Worm (Caenorhabditis elegans) whole organism, L4 larva: ENCODE data around the gene C18E9.7.
A peak's percentile ranks its signal among the peaks of the same experiment; 100 is the strongest.

ENCODE experiments used
- D1046.2 ChIP-seq: fragments of 200-800 bp; sonication (Bioruptor generic); IDR thresholded peaks from 2 replicates; pipeline ENCODE4 v1.3.6; 2022; ENCODE audit warnings: missing genetic modification characterization, missing compliant biosample characterization
- F37D6.2 ChIP-seq: sonication (generic microtip); optimal IDR thresholded peaks from 2 replicates; lab custom pipeline; 2016; ENCODE audit warnings: mild to moderate bottlenecking, missing genetic modification characterization, missing compliant biosample characterization
- F44E2.7 ChIP-seq: fragments of 200-800 bp; sonication (Bioruptor generic); IDR thresholded peaks from 2 replicates; pipeline ENCODE4 v2.1.2; 2022; ENCODE audit warnings: missing genetic modification characterization, missing compliant biosample characterization
- T26A8.4 ChIP-seq: fragments of 200-800 bp; sonication (Bioruptor generic); IDR thresholded peaks from 2 replicates; pipeline ENCODE4 v1.3.6; 2022; ENCODE audit warnings: missing genetic modification characterization, missing compliant biosample characterization
- aha-1 ChIP-seq: fragments of 150-350 bp; peaks from one replicate; lab custom pipeline; 2014; ENCODE audit warnings: missing biosample characterization, missing genetic modification characterization
- aly-2 ChIP-seq: sonication (generic microtip); optimal IDR thresholded peaks from 2 replicates; lab custom pipeline; 2018; ENCODE audit warnings: missing biosample characterization, missing genetic modification characterization
- arid-1 ChIP-seq: fragments of 200-800 bp; sonication (Bioruptor generic); conservative IDR thresholded peaks from 2 replicates; pipeline ENCODE4 v1.3.6; 2022; ENCODE audit warnings: missing genetic modification reagents, missing genetic modification characterization, missing compliant biosample characterization
- ceh-20 ChIP-seq: fragments of 200-800 bp; sonication (Bioruptor generic); IDR thresholded peaks from 2 replicates; pipeline ENCODE4 v1.3.6; 2022; ENCODE audit warnings: missing genetic modification reagents, missing genetic modification characterization, missing compliant biosample characterization
- ceh-32 ChIP-seq: sonication (generic microtip); optimal IDR thresholded peaks from 2 replicates; lab custom pipeline; 2016; ENCODE audit warnings: mild to moderate bottlenecking, missing genetic modification characterization, missing compliant biosample characterization; ENCODE audit not compliant: poor library complexity
- ceh-44 ChIP-seq: fragments of 200-800 bp; sonication (Bioruptor generic); IDR thresholded peaks from 2 replicates; pipeline ENCODE4 v1.3.6; 2022; ENCODE audit warnings: missing genetic modification reagents, missing genetic modification characterization, missing compliant biosample characterization
- ceh-62 ChIP-seq: sonication (generic microtip); optimal IDR thresholded peaks from 2 replicates; lab custom pipeline; 2017; ENCODE audit warnings: missing biosample characterization, missing genetic modification characterization
- cey-2 ChIP-seq: sonication (generic microtip); optimal IDR thresholded peaks from 3 replicates; lab custom pipeline; 2017; ENCODE audit warnings: missing genetic modification characterization, mild to moderate bottlenecking, missing compliant biosample characterization, antibody characterized with exemption, borderline replicate concordance; ENCODE audit not compliant: insufficient read depth
- ctbp-1 ChIP-seq: fragments of 200-800 bp; sonication (Bioruptor generic); IDR thresholded peaks from 2 replicates; pipeline ENCODE4 v1.3.6; 2022; ENCODE audit warnings: missing genetic modification reagents, missing genetic modification characterization, missing compliant biosample characterization
- daf-12 ChIP-seq: fragments of 150-350 bp; optimal IDR thresholded peaks from 2 replicates; lab custom pipeline; 2014; ENCODE audit warnings: missing biosample characterization, missing genetic modification reagents, missing genetic modification characterization
- dmd-6 ChIP-seq: fragments of 200-800 bp; sonication (Bioruptor generic); IDR thresholded peaks from 2 replicates; pipeline ENCODE4 v1.3.6; 2022; ENCODE audit warnings: missing genetic modification reagents, missing genetic modification characterization, missing compliant biosample characterization
- dmd-8 ChIP-seq: fragments of 200-800 bp; sonication (Bioruptor generic); IDR thresholded peaks from 2 replicates; pipeline ENCODE4 v1.3.6; 2022; ENCODE audit warnings: missing genetic modification characterization, missing compliant biosample characterization
- dmd-9 ChIP-seq: fragments of 200-800 bp; sonication (Bioruptor generic); IDR thresholded peaks from 2 replicates; pipeline ENCODE4 v1.3.6; 2022; ENCODE audit warnings: missing genetic modification reagents, missing genetic modification characterization, missing compliant biosample characterization
- dpl-1 ChIP-seq: fragments of 150-350 bp; optimal IDR thresholded peaks from 2 replicates; lab custom pipeline; 2014; ENCODE audit warnings: missing biosample characterization, missing genetic modification reagents, missing genetic modification characterization
- duxl-1 ChIP-seq: sonication (generic microtip); optimal IDR thresholded peaks from 2 replicates; lab custom pipeline; 2016; ENCODE audit warnings: mild to moderate bottlenecking, missing genetic modification characterization, moderate library complexity, missing compliant biosample characterization; ENCODE audit not compliant: poor library complexity
- gei-8 ChIP-seq: fragments of 200-800 bp; sonication (Bioruptor generic); optimal IDR thresholded peaks from 2 replicates; lab custom pipeline; 2018; ENCODE audit warnings: mild to moderate bottlenecking, missing genetic modification characterization, missing compliant biosample characterization
- hif-1 ChIP-seq, 2 experiments: sonication (generic microtip); optimal IDR thresholded peaks; 2 replicates each; lab custom pipeline; 2016 to 2017; ENCODE audit warnings: missing compliant biosample characterization in 2 of 2, missing genetic modification characterization in 2 of 2, missing genetic modification reagents in 2 of 2, missing genotype in 2 of 2, mild to moderate bottlenecking in 1 of 2
- hlh-11 ChIP-seq: fragments of 200-800 bp; sonication (Bioruptor generic); optimal IDR thresholded peaks from 2 replicates; lab custom pipeline; 2018; ENCODE audit warnings: mild to moderate bottlenecking, missing genetic modification characterization, missing compliant biosample characterization
- hlh-30 ChIP-seq: sonication (generic microtip); optimal IDR thresholded peaks from 2 replicates; lab custom pipeline; 2017; ENCODE audit warnings: antibody characterized with exemption, mild to moderate bottlenecking, missing genetic modification characterization, missing compliant biosample characterization; ENCODE audit not compliant: insufficient read depth
- hmg-1.1 ChIP-seq: fragments of 200-800 bp; sonication (Bioruptor generic); IDR thresholded peaks from 2 replicates; pipeline ENCODE4 v1.3.6; 2022; ENCODE audit warnings: missing genetic modification reagents, missing genetic modification characterization, missing compliant biosample characterization
- mdl-1 ChIP-seq, 2 experiments: fragments of 150-350 bp in 1 of 2; sonication (generic microtip) in 1 of 2; optimal IDR thresholded peaks; 2 replicates each; lab custom pipeline; 2014 to 2017; ENCODE audit warnings: missing biosample characterization in 2 of 2, missing genetic modification characterization in 2 of 2
- mdt-29 ChIP-seq: fragments of 200-800 bp; sonication (Bioruptor generic); IDR thresholded peaks from 2 replicates; pipeline ENCODE4 v1.3.6; 2022; ENCODE audit warnings: missing genetic modification reagents, missing genetic modification characterization, missing compliant biosample characterization
- mep-1 ChIP-seq: fragments of 150-350 bp; sonication (generic microtip); optimal IDR thresholded peaks from 3 replicates; lab custom pipeline; 2014; ENCODE audit warnings: missing biosample characterization, missing genetic modification characterization
- mes-2 ChIP-seq: sonication (generic microtip); optimal IDR thresholded peaks from 2 replicates; lab custom pipeline; 2016; ENCODE audit warnings: missing genotype, mild to moderate bottlenecking, missing genetic modification characterization, missing compliant biosample characterization; ENCODE audit not compliant: poor library complexity, severe bottlenecking
- mxl-2 ChIP-seq: fragments of 200-800 bp; sonication (Bioruptor generic); conservative IDR thresholded peaks from 2 replicates; pipeline ENCODE4 v1.3.6; 2022; ENCODE audit warnings: missing genetic modification reagents, missing genetic modification characterization, missing compliant biosample characterization
- mxl-3 ChIP-seq: fragments of 200-800 bp; sonication (Bioruptor generic); optimal IDR thresholded peaks from 2 replicates; lab custom pipeline; 2018; ENCODE audit warnings: mild to moderate bottlenecking, missing genetic modification characterization, missing compliant biosample characterization
- nhr-102 ChIP-seq: sonication (generic microtip); optimal IDR thresholded peaks from 2 replicates; lab custom pipeline; 2016; ENCODE audit warnings: mild to moderate bottlenecking, missing genetic modification characterization, moderate library complexity, missing compliant biosample characterization
- nhr-11 ChIP-seq: fragments of 150-350 bp; optimal IDR thresholded peaks from 2 replicates; lab custom pipeline; 2014; ENCODE audit warnings: missing biosample characterization, missing genetic modification characterization
- nhr-111 ChIP-seq: fragments of 200-800 bp; sonication (Bioruptor generic); optimal IDR thresholded peaks from 2 replicates; lab custom pipeline; 2018; ENCODE audit warnings: mild to moderate bottlenecking, missing genetic modification characterization, missing compliant biosample characterization
- nhr-237 ChIP-seq: sonication (generic microtip); optimal IDR thresholded peaks from 2 replicates; lab custom pipeline; 2017; ENCODE audit warnings: missing biosample characterization, missing genetic modification characterization
- nhr-42 ChIP-seq: fragments of 200-800 bp; sonication (Bioruptor generic); IDR thresholded peaks from 2 replicates; pipeline ENCODE4 v1.3.6; 2022; ENCODE audit warnings: missing genetic modification characterization, missing compliant biosample characterization
- nhr-76 ChIP-seq: fragments of 150-350 bp; optimal IDR thresholded peaks from 2 replicates; lab custom pipeline; 2014; ENCODE audit warnings: missing biosample characterization, missing genetic modification characterization
- pha-4 ChIP-seq, 2 experiments: fragments of 150-350 bp in 1 of 2; fragments of 200-800 bp in 1 of 2; sonication (Bioruptor generic) in 1 of 2; IDR thresholded peaks in 1 of 2; optimal IDR thresholded peaks in 1 of 2; 2 replicates each; pipeline versions ENCODE4 v1.3.6 to Lab custom; 2014 to 2022; ENCODE audit warnings: missing genetic modification characterization in 2 of 2, missing genetic modification reagents in 2 of 2, missing biosample characterization in 1 of 2, missing compliant biosample characterization in 1 of 2
- saeg-2 ChIP-seq: fragments of 200-800 bp; sonication (Bioruptor generic); IDR thresholded peaks from 2 replicates; pipeline ENCODE4 v1.3.6; 2022; ENCODE audit warnings: missing genetic modification reagents, missing genetic modification characterization, missing compliant biosample characterization
- set-16 ChIP-seq: fragments of 200-800 bp; sonication (Bioruptor generic); IDR thresholded peaks from 2 replicates; pipeline ENCODE4 v1.3.6; 2022; ENCODE audit warnings: missing genetic modification reagents, missing genetic modification characterization, missing compliant biosample characterization
- snpc-4 ChIP-seq: fragments of 150-350 bp; optimal IDR thresholded peaks from 2 replicates; lab custom pipeline; 2014; ENCODE audit warnings: missing biosample characterization, missing genetic modification characterization
- tra-1 ChIP-seq: fragments of 200-800 bp; sonication (Bioruptor generic); IDR thresholded peaks from 2 replicates; pipeline ENCODE4 v1.3.6; 2022; ENCODE audit warnings: missing genetic modification reagents, missing genetic modification characterization, missing compliant biosample characterization
- ztf-7 ChIP-seq: fragments of 150-350 bp; optimal IDR thresholded peaks from 2 replicates; lab custom pipeline; 2014; ENCODE audit warnings: missing biosample characterization, missing genetic modification characterization

Gene C18E9.7

ce11 chrII:9014188-9014587 lies 31.6 kb upstream of the C18E9.7 start:
- no peak for TF ChIP-seq ceh-44 (GFP tag; lab: Robert Waterston, UW)
- no peak for TF ChIP-seq dpl-1 (GFP tag; lab: Kevin White, UChicago)
- TF ChIP-seq mdl-1 (tag; optimal IDR thresholded peaks at IDR 0.05; lab: Kevin White, UChicago), result no peak
- no peak for TF ChIP-seq nhr-42 (GFP tag; lab: Robert Waterston, UW)
- TF ChIP-seq snpc-4 (tag; lab: Kevin White, UChicago), result no peak

ce11 chrII:9013341-9013740 lies 30.8 kb upstream of the C18E9.7 start:
- TF ChIP-seq ceh-44 (GFP tag; lab: Robert Waterston, UW), result no peak
- no peak for TF ChIP-seq aha-1 (tag; lab: Kevin White, UChicago)
- peak in 1 of 2 experiments; percentile 54 for TF ChIP-seq mdl-1 (tag; optimal IDR thresholded peaks at IDR 0.05; lab: Kevin White, UChicago)
- no peak for TF ChIP-seq nhr-102
- peak; percentile 63 for TF ChIP-seq hlh-11 (tag; lab: Kevin White, UChicago)
- TF ChIP-seq F37D6.2, result no peak
- no peak for TF ChIP-seq cey-2 (tag; lab: Kevin White, UChicago)
- no peak for TF ChIP-seq ceh-32
- no peak for TF ChIP-seq saeg-2 (GFP tag; lab: Robert Waterston, UW)
- TF ChIP-seq mxl-3 (GFP tag; lab: Kevin White, UChicago), result peak; percentile 65
- no peak for TF ChIP-seq nhr-111
- TF ChIP-seq nhr-76 (tag; lab: Kevin White, UChicago), result no peak
- no peak for TF ChIP-seq ztf-7 (tag; lab: Kevin White, UChicago)
- TF ChIP-seq dmd-6 (GFP tag; lab: Robert Waterston, UW), result peak; percentile 34
- no peak for TF ChIP-seq T26A8.4 (GFP tag; lab: Robert Waterston, UW)
- no peak for TF ChIP-seq nhr-237
- no peak for TF ChIP-seq ceh-62
- TF ChIP-seq ctbp-1, result 0 out of 2 replicates have a peak, but pooled peaks have one; percentile 20
- TF ChIP-seq mxl-2 (GFP tag; lab: Robert Waterston, UW), result no peak
- peak; percentile 21 for TF ChIP-seq mes-2
- TF ChIP-seq gei-8 (GFP tag; lab: Kevin White, UChicago), result no peak
- no peak for TF ChIP-seq daf-12 (tag; lab: Kevin White, UChicago)
- no peak for TF ChIP-seq tra-1 (GFP tag; lab: Robert Waterston, UW)
- 0 out of 2 replicates have a peak, but pooled peaks have one; percentile 42 for TF ChIP-seq ceh-20 (GFP tag; lab: Robert Waterston, UW)
- peak; percentile 72 for TF ChIP-seq set-16 (GFP tag; lab: Robert Waterston, UW)
- no peak; the same call in 1 of the 2 replicates for TF ChIP-seq pha-4 (GFP tag; IDR thresholded peaks at IDR 0.05; lab: Robert Waterston, UW)
- TF ChIP-seq pha-4 (tag; optimal IDR thresholded peaks at IDR 0.05; lab: Kevin White, UChicago), result no peak
- TF ChIP-seq dmd-8 (GFP tag; lab: Robert Waterston, UW), result no peak
- no peak for TF ChIP-seq mdt-29 (GFP tag; lab: Robert Waterston, UW)
- TF ChIP-seq D1046.2 (GFP tag; lab: Robert Waterston, UW), result no peak
- peak in 1 of 2 experiments; percentile 28 for TF ChIP-seq hif-1 (tag; optimal IDR thresholded peaks at IDR 0.05; lab: Kevin White, UChicago)
- peak; percentile 5 for TF ChIP-seq nhr-11 (tag; lab: Kevin White, UChicago)
- no peak for TF ChIP-seq aly-2 (tag; lab: Kevin White, UChicago)
- peak; percentile 36 for TF ChIP-seq mep-1 (tag; lab: Kevin White, UChicago)
- TF ChIP-seq dmd-9 (GFP tag; lab: Robert Waterston, UW), result 0 out of 2 replicates have a peak, but pooled peaks have one; percentile 19
- TF ChIP-seq F44E2.7 (GFP tag; lab: Robert Waterston, UW), result no peak
- peak; percentile 94 for TF ChIP-seq hlh-30 (tag; lab: Kevin White, UChicago)
- no peak for TF ChIP-seq nhr-42 (GFP tag; lab: Robert Waterston, UW)
- no peak for TF ChIP-seq arid-1 (GFP tag; lab: Robert Waterston, UW)
- no peak for TF ChIP-seq duxl-1
- TF ChIP-seq hmg-1.1, result peak; percentile 74
- no peak for TF ChIP-seq dpl-1 (GFP tag; lab: Kevin White, UChicago)
